Worm (Caenorhabditis elegans): ENCODE results near the gene C30A5.10.

- TF ChIP-seq mdl-1 (tag; optimal IDR thresholded peaks at IDR 0.05) (no peak), dmd-6 (GFP tag; IDR thresholded peaks at IDR 0.05) (no peak), gei-8 (GFP tag; optimal IDR thresholded peaks at IDR 0.05) (no peak), pqm-1 (tag; optimal IDR thresholded peaks at IDR 0.05) (no peak), daf-12 (tag; optimal IDR thresholded peaks at IDR 0.05) (no peak), ztf-11 (tag; optimal IDR thresholded peaks at IDR 0.05) (no peak), zag-1 (tag; optimal IDR thresholded peaks at IDR 0.05) (no peak)
These were observed at the start of gene C30A5.10 for ce11 chrIII:8209775-8210174.

All from whole organism, L4 larva.